Worm (Caenorhabditis elegans) whole organism, L3 larva: ENCODE measurements around the gene rpt-2.

Experiments used
- daf-12 ChIP-seq: fragments of 150-350 bp; optimal IDR thresholded peaks from 2 replicates; lab custom pipeline; 2014; ENCODE audit warnings: missing biosample characterization, missing genetic modification reagents, missing genetic modification characterization
- nhr-12 ChIP-seq: fragments of 150-350 bp; optimal IDR thresholded peaks from 2 replicates; lab custom pipeline; 2014; ENCODE audit warnings: missing biosample characterization, missing genetic modification characterization
- nhr-23 ChIP-seq: fragments of 150-350 bp; optimal IDR thresholded peaks from 2 replicates; lab custom pipeline; 2014; ENCODE audit warnings: missing biosample characterization, missing genetic modification reagents, missing genetic modification characterization
- nhr-28 ChIP-seq: fragments of 150-350 bp; optimal IDR thresholded peaks from 2 replicates; lab custom pipeline; 2014; ENCODE audit warnings: missing biosample characterization, missing genetic modification characterization
- pqm-1 ChIP-seq: fragments of 150-350 bp; optimal IDR thresholded peaks from 2 replicates; lab custom pipeline; 2017; ENCODE audit warnings: missing biosample characterization, missing genetic modification characterization, inconsistent platforms

DNA sequence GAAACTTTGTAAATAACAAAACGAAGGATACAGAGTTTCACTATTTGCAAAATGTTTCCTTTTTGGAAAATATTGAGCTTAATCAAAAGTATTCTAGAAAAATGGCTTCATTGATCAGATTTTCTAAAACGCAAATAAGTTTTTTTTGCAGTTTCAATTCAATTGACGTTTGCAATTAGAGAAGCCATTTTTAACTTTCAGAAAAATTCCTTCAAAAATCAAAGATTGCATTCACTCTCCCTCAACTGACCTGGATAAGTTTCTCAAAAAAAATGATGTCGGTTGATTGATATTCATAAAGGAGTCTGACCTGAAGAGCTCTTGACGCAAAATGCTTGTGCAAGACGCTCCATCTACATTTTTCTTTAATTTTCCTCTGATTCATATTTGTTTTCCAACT, 43.8 kb downstream of the rpt-2 start:
- TF ChIP-seq daf-12 (no peak), nhr-12 (no peak), nhr-28 (tag; lab: Kevin White, UChicago) (no peak), pqm-1 (tag; lab: Kevin White, UChicago) (no peak), nhr-23 (tag; lab: Kevin White, UChicago) (no peak)
